Worm (Caenorhabditis elegans) whole organism, midembryonic: ENCODE data around the gene ints-7.

Source experiments
- T22C8.4 ChIP-seq: fragments of 200-800 bp; sonication (Bioruptor generic); IDR thresholded peaks from 2 replicates; pipeline ENCODE4 v1.3.6; 2022; ENCODE audit warnings: missing genetic modification characterization, missing compliant biosample characterization
- cog-1 ChIP-seq: sonication (generic microtip); optimal IDR thresholded peaks from 2 replicates; lab custom pipeline; 2016; ENCODE audit warnings: missing genetic modification characterization, missing compliant biosample characterization
- flt-1 ChIP-seq: fragments of 200-800 bp; sonication (Bioruptor generic); IDR thresholded peaks from 2 replicates; pipeline ENCODE4 v1.3.6; 2022; ENCODE audit warnings: missing genetic modification characterization, missing compliant biosample characterization
- klf-2 ChIP-seq: fragments of 200-800 bp; sonication (Bioruptor generic); conservative IDR thresholded peaks from 2 replicates; pipeline ENCODE4 v1.3.6; 2022; ENCODE audit warnings: missing genetic modification reagents, missing genetic modification characterization, missing compliant biosample characterization
- med-1 ChIP-seq: sonication (generic microtip); optimal IDR thresholded peaks from 2 replicates; lab custom pipeline; 2017; ENCODE audit warnings: missing genetic modification characterization, mild to moderate bottlenecking, missing compliant biosample characterization, antibody characterized with exemption, missing genetic modification reagents; ENCODE audit not compliant: insufficient read depth
- ref-1 ChIP-seq: fragments of 200-800 bp; sonication (Bioruptor generic); conservative IDR thresholded peaks from 2 replicates; pipeline ENCODE4 v1.3.6; 2022; ENCODE audit warnings: missing genetic modification reagents, missing genetic modification characterization, missing compliant biosample characterization
- tab-1 ChIP-seq: fragments of 200-800 bp; sonication (Bioruptor generic); IDR thresholded peaks from 2 replicates; pipeline ENCODE4 v1.3.6; 2022; ENCODE audit warnings: missing genetic modification characterization, missing compliant biosample characterization
- ztf-23 ChIP-seq: fragments of 200-800 bp; sonication (Bioruptor generic); IDR thresholded peaks from 2 replicates; pipeline ENCODE4 v1.3.6; 2022; ENCODE audit warnings: missing genetic modification reagents, missing genetic modification characterization, missing compliant biosample characterization
- ztf-29 ChIP-seq: fragments of 200-800 bp; sonication (Bioruptor generic); IDR thresholded peaks from 2 replicates; pipeline ENCODE4 v1.3.6; 2022; ENCODE audit warnings: missing genetic modification reagents, missing genetic modification characterization, missing compliant biosample characterization

DNA sequence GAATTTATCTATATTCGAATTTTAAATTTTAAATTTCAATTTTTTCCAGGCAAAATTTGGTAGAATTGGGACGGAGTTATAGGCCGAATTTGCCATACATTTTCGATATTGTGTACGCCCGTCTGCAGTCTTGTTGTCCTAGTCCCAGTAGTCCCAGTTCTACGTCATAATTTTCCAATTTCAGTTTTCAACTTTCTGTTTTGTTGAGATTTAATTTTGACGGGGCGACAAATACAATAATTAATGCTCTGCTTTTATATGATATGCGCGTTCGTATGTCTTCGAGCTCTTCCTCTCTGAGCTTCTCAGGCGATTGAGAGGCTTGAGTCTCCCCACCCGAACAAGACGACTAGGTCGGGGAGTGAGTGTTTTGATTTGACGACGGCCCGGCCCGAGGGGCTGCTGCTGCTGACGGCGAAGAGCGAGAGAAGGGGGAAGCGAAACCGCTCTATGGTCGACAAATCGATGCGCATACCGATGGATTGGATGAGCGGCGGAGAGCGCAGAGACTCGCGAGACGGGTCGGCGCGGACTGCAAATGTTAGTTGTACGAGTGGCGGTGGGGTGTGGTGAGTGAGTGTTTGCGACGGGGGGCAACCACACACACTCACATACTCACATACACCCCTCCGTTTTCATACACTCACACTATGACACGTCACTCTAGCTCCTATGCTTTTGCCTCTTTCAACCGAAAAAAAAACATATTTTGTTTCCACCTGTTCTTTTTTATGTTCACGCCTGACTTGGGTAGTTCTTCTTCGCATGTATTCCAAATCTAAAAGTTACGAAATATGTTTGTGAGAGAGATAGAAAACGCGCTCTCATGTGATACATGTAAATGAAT lies 52.3 kb downstream of the ints-7 start:
- TF ChIP-seq cog-1, result peak; percentile 93
- no peak for TF ChIP-seq med-1
- peak; percentile 83 for TF ChIP-seq T22C8.4 (GFP tag; lab: Robert Waterston, UW)
- no peak for TF ChIP-seq ref-1 (GFP tag; lab: Robert Waterston, UW)
- peak; percentile 80 for TF ChIP-seq flt-1 (GFP tag; lab: Robert Waterston, UW)
- TF ChIP-seq ztf-23 (GFP tag; lab: Robert Waterston, UW), result peak; percentile 83; the same call in 1 of the 2 replicates
- TF ChIP-seq klf-2 (GFP tag; lab: Robert Waterston, UW), result 0 out of 2 replicates have a peak, but pooled peaks have one; percentile 40
- TF ChIP-seq ztf-29 (GFP tag; lab: Robert Waterston, UW), result peak; percentile 71
- peak; percentile 75 for TF ChIP-seq tab-1 (GFP tag; lab: Robert Waterston, UW)
